Worm (Caenorhabditis elegans): ENCODE results near the gene abu-10.

ce11 chrX:3794161-3794560, 3.8 kb upstream of the abu-10 start:
- no peak for TF ChIP-seq ama-1 (optimal IDR thresholded peaks at IDR 0.05)
- no peak for TF ChIP-seq mdl-1 (tag; optimal IDR thresholded peaks at IDR 0.05)
- TF ChIP-seq nhr-28 (tag; optimal IDR thresholded peaks at IDR 0.05): no peak
- TF ChIP-seq nhr-12 (tag; optimal IDR thresholded peaks at IDR 0.05): no peak
- no peak for TF ChIP-seq nhr-77 (tag; optimal IDR thresholded peaks at IDR 0.05)
